Worm (Caenorhabditis elegans) whole organism, L4 larva: ENCODE measurements around the gene Y46E12BL.2.
A peak's percentile ranks its signal among the peaks of the same experiment; 100 is the strongest.

Experiments used
- ama-1 ChIP-seq: fragments of 150-350 bp; optimal IDR thresholded peaks from 2 replicates; lab custom pipeline; 2014; ENCODE audit warnings: inconsistent platforms, mixed read lengths
- jun-1 ChIP-seq: fragments of 150-350 bp; optimal IDR thresholded peaks from 2 replicates; lab custom pipeline; 2014; ENCODE audit warnings: missing biosample characterization, missing genetic modification reagents, missing genetic modification characterization
- nhr-11 ChIP-seq: fragments of 150-350 bp; optimal IDR thresholded peaks from 2 replicates; lab custom pipeline; 2014; ENCODE audit warnings: missing biosample characterization, missing genetic modification characterization
- nhr-25 ChIP-seq: sonication (generic microtip); optimal IDR thresholded peaks from 2 replicates; lab custom pipeline; 2017; ENCODE audit warnings: missing genetic modification characterization, mild to moderate bottlenecking, missing compliant biosample characterization, antibody characterized with exemption, moderate library complexity, borderline replicate concordance; ENCODE audit not compliant: insufficient read depth
- nhr-6 ChIP-seq: fragments of 150-350 bp; optimal IDR thresholded peaks from 2 replicates; lab custom pipeline; 2014; ENCODE audit warnings: missing biosample characterization, missing genetic modification characterization
- pha-4 ChIP-seq, 2 experiments: fragments of 150-350 bp in 1 of 2; fragments of 200-800 bp in 1 of 2; sonication (Bioruptor generic) in 1 of 2; IDR thresholded peaks in 1 of 2; optimal IDR thresholded peaks in 1 of 2; 2 replicates each; pipeline versions ENCODE4 v1.3.6 to Lab custom; 2014 to 2022; ENCODE audit warnings: missing genetic modification characterization in 2 of 2, missing genetic modification reagents in 2 of 2, missing biosample characterization in 1 of 2, missing compliant biosample characterization in 1 of 2
- skn-1 ChIP-seq: fragments of 150-350 bp; optimal IDR thresholded peaks from 2 replicates; lab custom pipeline; 2014; ENCODE audit warnings: missing biosample characterization, missing genetic modification characterization
- tra-1 ChIP-seq: fragments of 200-800 bp; sonication (Bioruptor generic); IDR thresholded peaks from 2 replicates; pipeline ENCODE4 v1.3.6; 2022; ENCODE audit warnings: missing genetic modification reagents, missing genetic modification characterization, missing compliant biosample characterization
- unc-130 ChIP-seq: sonication (generic microtip); optimal IDR thresholded peaks from 2 replicates; lab custom pipeline; 2016; ENCODE audit warnings: missing genetic modification reagents, missing genetic modification characterization, missing compliant biosample characterization

- TF ChIP-seq unc-130 (GFP tag; lab: Kevin White, UChicago) (no peak), skn-1 (tag; lab: Kevin White, UChicago) (no peak), pha-4 (GFP tag; IDR thresholded peaks at IDR 0.05; lab: Robert Waterston, UW) (no peak), pha-4 (tag; optimal IDR thresholded peaks at IDR 0.05; lab: Kevin White, UChicago) (no peak), tra-1 (GFP tag; lab: Robert Waterston, UW) (no peak), nhr-11 (tag; lab: Kevin White, UChicago) (no peak), ama-1 (lab: Kevin White, UChicago) (peak; percentile 76), nhr-25 (tag; lab: Kevin White, UChicago) (peak; percentile 27), nhr-6 (tag; lab: Kevin White, UChicago) (no peak), jun-1 (tag; lab: Kevin White, UChicago) (no peak)
These were observed 20.4 kb upstream of the Y46E12BL.2 start for ce11 chrII:15212260-15212914.
